Fruit fly (Drosophila melanogaster): ENCODE results near the gene Tap42.

Tap42 gene

DNA sequence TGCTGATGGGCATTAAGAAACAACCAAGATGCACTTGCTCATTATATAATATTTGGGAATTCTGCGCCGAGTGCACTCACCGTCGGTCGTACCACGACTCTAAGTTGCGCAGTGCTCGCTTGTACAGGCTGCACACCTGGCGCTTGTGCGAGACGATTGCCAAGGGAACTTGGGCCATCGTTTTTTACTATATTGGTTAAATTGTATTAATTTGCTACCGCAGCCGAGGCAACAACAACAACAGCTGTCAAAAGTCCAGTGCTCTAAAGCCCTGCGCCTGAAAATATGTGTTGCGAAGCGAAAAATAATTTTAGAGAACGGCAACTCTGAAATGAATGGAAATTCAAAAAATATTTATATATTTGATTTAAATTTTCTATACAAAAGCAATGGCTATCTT lies 3.3 kb downstream of the Tap42 start, which contains the start of gene ND-B22 (continued):
- no peak for TF ChIP-seq knrl (GFP tag; IDR thresholded peaks at IDR 0.05; ENCODE audit: partially characterized antibody)
- peak; percentile 36 for TF ChIP-seq CG13296 (GFP tag; optimal IDR thresholded peaks at IDR 0.05)
- TF ChIP-seq Aef1 (GFP tag; IDR thresholded peaks at IDR 0.05), result peak; percentile 64
- peak; percentile 26 for TF ChIP-seq D19B (GFP tag; optimal IDR thresholded peaks at IDR 0.05)
- TF ChIP-seq Sin3A (optimal IDR thresholded peaks at IDR 0.05), result no peak
- TF ChIP-seq ewg (GFP tag; optimal IDR thresholded peaks at IDR 0.05), result peak; percentile 52
- no peak for TF ChIP-seq tgo (GFP tag; IDR thresholded peaks at IDR 0.05)
- peak; percentile 46 for TF ChIP-seq ind (GFP tag; optimal IDR thresholded peaks at IDR 0.05)
- TF ChIP-seq chif (GFP tag; optimal IDR thresholded peaks at IDR 0.05), result peak in 1 of 2 experiments; percentile 2
- TF ChIP-seq lilli (GFP tag; optimal IDR thresholded peaks at IDR 0.05), result peak; percentile 67
- TF ChIP-seq CG10543 (GFP tag; optimal IDR thresholded peaks at IDR 0.05), result peak; percentile 38
- TF ChIP-seq ranshi (GFP tag; IDR thresholded peaks at IDR 0.05), result 0 out of 2 replicates have a peak, but pooled peaks have one; percentile 22
- no peak for TF ChIP-seq CG14860 (GFP tag; IDR thresholded peaks at IDR 0.05; ENCODE audit: partially characterized antibody)
- TF ChIP-seq D (optimal IDR thresholded peaks at IDR 0.05), result no peak
- TF ChIP-seq D (GFP tag; optimal IDR thresholded peaks at IDR 0.05), result no peak
- peak; percentile 5 for TF ChIP-seq tup (GFP tag; optimal IDR thresholded peaks at IDR 0.05)
- no peak for TF ChIP-seq Elba2 (GFP tag; optimal IDR thresholded peaks at IDR 0.05)
- TF ChIP-seq CG7786 (GFP tag; optimal IDR thresholded peaks at IDR 0.05), result peak; percentile 5
- TF ChIP-seq ap (GFP tag; IDR thresholded peaks at IDR 0.05), result no peak
- TF ChIP-seq CG2120 (GFP tag; optimal IDR thresholded peaks at IDR 0.05), result peak; percentile 73
- no peak for TF ChIP-seq CG10462 (GFP tag; optimal IDR thresholded peaks at IDR 0.05)
- TF ChIP-seq CG13624 (GFP tag; optimal IDR thresholded peaks at IDR 0.05), result peak; percentile 17
- TF ChIP-seq CG10267 (tag; optimal IDR thresholded peaks at IDR 0.05), result peak; percentile 93
- no peak for TF ChIP-seq kah (GFP tag; optimal IDR thresholded peaks at IDR 0.05)
- TF ChIP-seq CG15514 (GFP tag; optimal IDR thresholded peaks at IDR 0.05), result peak; percentile 57
- peak; percentile 39 for TF ChIP-seq CG1233 (GFP tag; optimal IDR thresholded peaks at IDR 0.05)
- TF ChIP-seq CG3995 (GFP tag; optimal IDR thresholded peaks at IDR 0.05), result peak; percentile 32
- TF ChIP-seq Meics (GFP tag; optimal IDR thresholded peaks at IDR 0.05), result peak; percentile 36
- peak; percentile 76 for TF ChIP-seq CG12659 (GFP tag; optimal IDR thresholded peaks at IDR 0.05)
- TF ChIP-seq Dip3 (GFP tag; optimal IDR thresholded peaks at IDR 0.05), result peak; percentile 61
- TF ChIP-seq Atf6 (GFP tag; IDR thresholded peaks at IDR 0.05), result 0 out of 2 replicates have a peak, but pooled peaks have one; percentile 13
- no peak for TF ChIP-seq nerfin-1 (tag; optimal IDR thresholded peaks at IDR 0.05)
- TF ChIP-seq BEAF-32 (GFP tag; optimal IDR thresholded peaks at IDR 0.05), result peak; percentile 25
- peak; percentile 49 for TF ChIP-seq CG17385 (GFP tag; optimal IDR thresholded peaks at IDR 0.05)
- no peak for TF ChIP-seq sc (optimal IDR thresholded peaks at IDR 0.05)
- TF ChIP-seq sc (GFP tag; optimal IDR thresholded peaks at IDR 0.05), result no peak
- TF ChIP-seq ken (GFP tag; IDR thresholded peaks at IDR 0.05), result no peak
- peak; percentile 6 for TF ChIP-seq Ssrp (tag; optimal IDR thresholded peaks at IDR 0.05)
- TF ChIP-seq Bteb2 (GFP tag; optimal IDR thresholded peaks at IDR 0.05), result peak; percentile 8
- peak; percentile 18 for TF ChIP-seq CG12391 (tag; optimal IDR thresholded peaks at IDR 0.05)
- no peak for TF ChIP-seq croc (GFP tag; conservative IDR thresholded peaks at IDR 0.05)
- no peak for TF ChIP-seq Tbp (GFP tag; optimal IDR thresholded peaks at IDR 0.05)
- TF ChIP-seq Fer2 (tag; optimal IDR thresholded peaks at IDR 0.05), result peak; percentile 19
- peak; percentile 24; the same call in 1 of the 3 replicates for TF ChIP-seq Dbx (GFP tag; IDR thresholded peaks at IDR 0.05)
- no peak for TF ChIP-seq da (GFP tag; optimal IDR thresholded peaks at IDR 0.05)
- peak; percentile 63 for TF ChIP-seq CG13287 (GFP tag; IDR thresholded peaks at IDR 0.05; ENCODE audit: partially characterized antibody)
- peak; percentile 69 for TF ChIP-seq slbo (GFP tag; IDR thresholded peaks at IDR 0.05)
- no peak for TF ChIP-seq CG11398 (GFP tag; optimal IDR thresholded peaks at IDR 0.05)
- TF ChIP-seq dmrt99B (tag; optimal IDR thresholded peaks at IDR 0.05), result no peak
- TF ChIP-seq Fer3 (tag; optimal IDR thresholded peaks at IDR 0.05), result peak; percentile 31
- TF ChIP-seq CG5245 (GFP tag; optimal IDR thresholded peaks at IDR 0.05), result peak; percentile 25
- no peak for TF ChIP-seq br (optimal IDR thresholded peaks at IDR 0.05)
